Worm (Caenorhabditis elegans): ENCODE measurements around the gene F45G2.7.

DNA sequence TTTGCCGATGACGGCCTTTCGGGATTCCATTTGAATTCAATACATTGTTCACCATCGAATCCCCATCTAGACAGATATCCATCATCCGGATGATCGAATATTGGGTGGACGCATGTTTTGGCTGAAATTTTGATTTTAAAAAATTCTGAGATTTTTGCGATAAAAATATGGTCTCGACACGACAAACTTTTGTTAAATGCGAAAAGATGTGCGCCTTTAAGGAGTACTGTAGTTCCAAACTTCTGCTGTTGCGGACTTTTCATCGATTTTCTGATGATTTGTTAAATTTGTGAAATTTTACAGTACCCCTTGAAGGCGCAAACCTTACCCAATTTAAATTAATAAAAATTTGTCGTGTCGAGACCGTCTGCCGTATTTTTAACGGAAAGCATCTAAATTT lies 6.5 kb downstream of the F45G2.7 start:
- no peak for TF ChIP-seq mes-2 (tag; optimal IDR thresholded peaks at IDR 0.05; ENCODE audit: poor library complexity, severe bottlenecking)
- TF ChIP-seq jun-1 (tag; optimal IDR thresholded peaks at IDR 0.05), result no peak
- no peak for TF ChIP-seq snpc-4 (tag; optimal IDR thresholded peaks at IDR 0.05)
- no peak for TF ChIP-seq pqm-1 (tag; optimal IDR thresholded peaks at IDR 0.05)
- TF ChIP-seq nhr-237 (tag; optimal IDR thresholded peaks at IDR 0.05), result no peak
- no peak for TF ChIP-seq aha-1 (tag)
- TF ChIP-seq egl-27 (tag; optimal IDR thresholded peaks at IDR 0.05), result no peak

Data from whole organism, L4 larva.